Worm (Caenorhabditis elegans): ENCODE results near the gene nspg-8.

nspg-8 gene

ce11 chrIII:1166388-1166787 is 15.5 kb upstream of the nspg-8 start:
- TF ChIP-seq unc-55 (GFP tag; optimal IDR thresholded peaks at IDR 0.05) (no peak), ceh-16 (tag; optimal IDR thresholded peaks at IDR 0.05) (no peak), ztf-11 (tag; optimal IDR thresholded peaks at IDR 0.05) (no peak)

ce11 chrIII:1169622-1170021 is 12.2 kb upstream of the nspg-8 start:
- TF ChIP-seq nhr-77 (tag; optimal IDR thresholded peaks at IDR 0.05), result no peak
- TF ChIP-seq sem-4 (tag; optimal IDR thresholded peaks at IDR 0.05), result no peak
- TF ChIP-seq lin-11 (tag; optimal IDR thresholded peaks at IDR 0.05), result no peak
- TF ChIP-seq lsy-2 (tag; optimal IDR thresholded peaks at IDR 0.05), result no peak
- TF ChIP-seq C34F6.9 (tag; optimal IDR thresholded peaks at IDR 0.05), result no peak
- TF ChIP-seq crh-2 (tag; optimal IDR thresholded peaks at IDR 0.05), result no peak
- TF ChIP-seq nhr-25 (tag; optimal IDR thresholded peaks at IDR 0.05), result no peak
- no peak for TF ChIP-seq snpc-4 (tag; optimal IDR thresholded peaks at IDR 0.05)
- no peak for TF ChIP-seq skn-1 (tag; optimal IDR thresholded peaks at IDR 0.05)
- no peak for TF ChIP-seq nhr-10 (tag; optimal IDR thresholded peaks at IDR 0.05)

- TF ChIP-seq zag-1 (tag; optimal IDR thresholded peaks at IDR 0.05) (no peak), crh-2 (tag; optimal IDR thresholded peaks at IDR 0.05) (no peak), lin-11 (tag; optimal IDR thresholded peaks at IDR 0.05) (no peak), blmp-1 (tag; optimal IDR thresholded peaks at IDR 0.05; ENCODE audit: insufficient read depth) (no peak), ztf-4 (tag; optimal IDR thresholded peaks at IDR 0.05) (no peak), mdl-1 (tag; optimal IDR thresholded peaks at IDR 0.05) (no peak)
Measured at ce11 chrIII:1173331-1173730, 8.5 kb upstream of the nspg-8 start.

- no peak for TF ChIP-seq sma-9 (GFP tag; optimal IDR thresholded peaks at IDR 0.05)
- no peak for TF ChIP-seq sma-9 (tag; optimal IDR thresholded peaks at IDR 0.05)
- no peak for TF ChIP-seq ama-1 (optimal IDR thresholded peaks at IDR 0.05)
- TF ChIP-seq lin-13 (GFP tag; optimal IDR thresholded peaks at IDR 0.05), result no peak
- TF ChIP-seq ztf-11 (tag; optimal IDR thresholded peaks at IDR 0.05), result no peak
Measured at ce11 chrIII:1176080-1176608, 5.7 kb upstream of the nspg-8 start, which contains the start of gene eak-3. eak-3 (minus strand) TSS chrIII:1176558.

- TF ChIP-seq nhr-77 (tag; optimal IDR thresholded peaks at IDR 0.05) (no peak), ceh-16 (tag; optimal IDR thresholded peaks at IDR 0.05) (no peak), R02D3.7 (tag; optimal IDR thresholded peaks at IDR 0.05) (no peak), nhr-10 (tag; optimal IDR thresholded peaks at IDR 0.05) (no peak), nhr-23 (tag; optimal IDR thresholded peaks at IDR 0.05) (no peak), elt-3 (tag; optimal IDR thresholded peaks at IDR 0.05) (no peak), lin-39 (tag; optimal IDR thresholded peaks at IDR 0.05) (no peak), sma-3 (GFP tag; optimal IDR thresholded peaks at IDR 0.05) (no peak), zag-1 (tag; optimal IDR thresholded peaks at IDR 0.05) (no peak), ama-1 (optimal IDR thresholded peaks at IDR 0.05) (no peak), mbf-1 (tag; optimal IDR thresholded peaks at IDR 0.05) (no peak), mdl-1 (tag; optimal IDR thresholded peaks at IDR 0.05) (no peak), crh-2 (tag; optimal IDR thresholded peaks at IDR 0.05) (no peak), nhr-25 (tag; optimal IDR thresholded peaks at IDR 0.05) (no peak), F13H6.1 (tag; optimal IDR thresholded peaks at IDR 0.05) (no peak), mab-5 (tag; optimal IDR thresholded peaks at IDR 0.05) (no peak), ceh-82 (tag; optimal IDR thresholded peaks at IDR 0.05) (no peak), elt-1 (tag; optimal IDR thresholded peaks at IDR 0.05) (no peak), gmeb-1 (tag; optimal IDR thresholded peaks at IDR 0.05) (no peak), nhr-237 (tag; optimal IDR thresholded peaks at IDR 0.05) (no peak)
Measured at ce11 chrIII:1179006-1179405, 2.9 kb upstream of the nspg-8 start.

- TF ChIP-seq nhr-77 (tag; optimal IDR thresholded peaks at IDR 0.05) (no peak), R02D3.7 (tag; optimal IDR thresholded peaks at IDR 0.05) (no peak), sma-9 (GFP tag; optimal IDR thresholded peaks at IDR 0.05) (no peak), sma-9 (tag; optimal IDR thresholded peaks at IDR 0.05) (no peak), zag-1 (tag; optimal IDR thresholded peaks at IDR 0.05) (no peak)
Measured at ce11 chrIII:1193326-1193862, 11.5 kb downstream of the nspg-8 start, which contains the start of gene Y119D3B.14. Y119D3B.14 (minus strand) TSS chrIII:1193812.

Data from whole organism, L2 larva.